Fruit fly (Drosophila melanogaster) whole organism: Measurements from ENCODE around the gene hzg.

Experiments used
- CG8478 ChIP-seq: fragments of >200 bp; optimal IDR thresholded peaks from 2 replicates; lab custom pipeline; 2018; ENCODE audit warnings: inconsistent platforms
- Dll ChIP-seq: fragments of >200 bp; optimal IDR thresholded peaks from 2 replicates; lab custom pipeline; 2017
- EcR ChIP-seq, 2 experiments: fragments of >200 bp; optimal IDR thresholded peaks; 2 replicates each; lab custom pipeline; 2017; ENCODE audit warnings: missing biosample characterization in 2 of 2, missing genetic modification characterization in 2 of 2, missing genetic modification reagents in 2 of 2

- TF ChIP-seq EcR (GFP tag; optimal IDR thresholded peaks at IDR 0.05; lab: Kevin White, UChicago) (no peak), CG8478 (lab: Kevin White, UChicago) (no peak), Dll (lab: Kevin White, UChicago) (no peak)
These were observed 7.9 kb upstream of the hzg start for dm6 chr3L:16012315-16012950.
